Worm (Caenorhabditis elegans) whole organism, young adult: Measurements from ENCODE around the gene cah-3.

ENCODE experiments used
- B0261.1 ChIP-seq: sonication (generic microtip); optimal IDR thresholded peaks from 2 replicates; lab custom pipeline; 2016; ENCODE audit warnings: mild to moderate bottlenecking, missing genetic modification characterization, moderate library complexity, missing compliant biosample characterization
- B0336.3 ChIP-seq: fragments of 200-800 bp; sonication (Bioruptor generic); IDR thresholded peaks from 2 replicates; pipeline ENCODE4 v1.3.6; 2022; ENCODE audit warnings: missing genetic modification characterization, missing compliant biosample characterization
- D2030.7 ChIP-seq: fragments of 200-800 bp; sonication (Bioruptor generic); IDR thresholded peaks from 2 replicates; pipeline ENCODE4 v1.3.6; 2022; ENCODE audit warnings: missing genetic modification reagents, missing genetic modification characterization, missing compliant biosample characterization
- F37B4.10 ChIP-seq: fragments of 200-800 bp; sonication (Bioruptor generic); IDR thresholded peaks from 2 replicates; pipeline ENCODE4 v1.3.6; 2022; ENCODE audit warnings: missing genetic modification characterization, missing compliant biosample characterization
- F49E8.2 ChIP-seq: sonication (generic microtip); optimal IDR thresholded peaks from 3 replicates; lab custom pipeline; 2017; ENCODE audit warnings: missing genetic modification characterization, mild to moderate bottlenecking, missing compliant biosample characterization, antibody characterized with exemption, moderate library complexity; ENCODE audit not compliant: insufficient read depth
- F52B5.7 ChIP-seq: sonication (generic microtip); optimal IDR thresholded peaks from 2 replicates; lab custom pipeline; 2016; ENCODE audit warnings: mild to moderate bottlenecking, missing genetic modification characterization, missing compliant biosample characterization
- F57C9.4 ChIP-seq: sonication (generic microtip); optimal IDR thresholded peaks from 2 replicates; lab custom pipeline; 2017; ENCODE audit warnings: mild to moderate bottlenecking, missing genetic modification characterization, missing compliant biosample characterization
- K11D2.4 ChIP-seq: fragments of 200-800 bp; sonication (Bioruptor generic); IDR thresholded peaks from 2 replicates; pipeline ENCODE4 v1.3.6; 2022; ENCODE audit warnings: missing genetic modification reagents, missing genetic modification characterization, missing compliant biosample characterization
- K12H6.12 ChIP-seq: fragments of 200-800 bp; sonication (Bioruptor generic); optimal IDR thresholded peaks from 2 replicates; lab custom pipeline; 2018; ENCODE audit warnings: mild to moderate bottlenecking, missing genetic modification characterization, missing compliant biosample characterization
- T07F8.4 ChIP-seq: sonication (generic microtip); optimal IDR thresholded peaks from 2 replicates; lab custom pipeline; 2016; ENCODE audit warnings: mild to moderate bottlenecking, missing genetic modification characterization, moderate library complexity, missing compliant biosample characterization
- Y67H2A.10 ChIP-seq: fragments of 200-800 bp; sonication (Bioruptor generic); conservative IDR thresholded peaks from 2 replicates; pipeline ENCODE4 v1.3.6; 2022; ENCODE audit warnings: missing genetic modification reagents, missing genetic modification characterization, missing compliant biosample characterization
- Y79H2A.3 ChIP-seq: fragments of 200-800 bp; sonication (Bioruptor generic); conservative IDR thresholded peaks from 2 replicates; pipeline ENCODE4 v1.3.6; 2022; ENCODE audit warnings: missing genetic modification reagents, missing genetic modification characterization, missing compliant biosample characterization
- aptf-2 ChIP-seq: fragments of 200-800 bp; sonication (Bioruptor generic); conservative IDR thresholded peaks from 2 replicates; pipeline ENCODE4 v1.3.6; 2022; ENCODE audit warnings: missing genetic modification reagents, missing genetic modification characterization, missing compliant biosample characterization
- aptf-3 ChIP-seq: fragments of 200-800 bp; sonication (Bioruptor generic); IDR thresholded peaks from 2 replicates; pipeline ENCODE4 v1.3.6; 2022; ENCODE audit warnings: missing genetic modification characterization, missing compliant biosample characterization
- bed-2 ChIP-seq: fragments of 200-800 bp; sonication (Bioruptor generic); IDR thresholded peaks from 2 replicates; pipeline ENCODE4 v1.3.6; 2022; ENCODE audit warnings: missing genetic modification reagents, missing genetic modification characterization, missing compliant biosample characterization
- ccch-3 ChIP-seq: fragments of 200-800 bp; sonication (Bioruptor generic); optimal IDR thresholded peaks from 2 replicates; lab custom pipeline; 2018; ENCODE audit warnings: mild to moderate bottlenecking, missing genetic modification characterization, missing compliant biosample characterization
- cebp-1 ChIP-seq, 2 experiments: fragments of 200-800 bp in 1 of 2; sonication (Bioruptor generic) in 1 of 2; sonication (generic microtip) in 1 of 2; IDR thresholded peaks in 1 of 2; optimal IDR thresholded peaks in 1 of 2; 2 replicates each; pipeline versions ENCODE4 v1.3.6 to Lab custom; 2017 to 2022; ENCODE audit warnings: missing compliant biosample characterization in 2 of 2, missing genetic modification characterization in 2 of 2, mild to moderate bottlenecking in 1 of 2, missing genetic modification reagents in 1 of 2, moderate library complexity in 1 of 2
- ceh-40 ChIP-seq: fragments of 200-800 bp; sonication (Bioruptor generic); IDR thresholded peaks from 2 replicates; pipeline ENCODE4 v1.3.6; 2022; ENCODE audit warnings: missing genetic modification characterization, missing compliant biosample characterization
- ceh-79 ChIP-seq: sonication (generic microtip); optimal IDR thresholded peaks from 2 replicates; lab custom pipeline; 2017; ENCODE audit warnings: mild to moderate bottlenecking, missing genetic modification characterization, missing compliant biosample characterization
- dpff-1 ChIP-seq: sonication (generic microtip); optimal IDR thresholded peaks from 2 replicates; lab custom pipeline; 2017; ENCODE audit warnings: mild to moderate bottlenecking, missing genetic modification characterization, missing compliant biosample characterization
- dpl-1 ChIP-seq: fragments of 150-350 bp; optimal IDR thresholded peaks from 2 replicates; lab custom pipeline; 2014; ENCODE audit warnings: missing biosample characterization, missing genetic modification reagents, missing genetic modification characterization
- egl-44 ChIP-seq: fragments of 200-800 bp; sonication (Bioruptor generic); IDR thresholded peaks from 2 replicates; pipeline ENCODE4 v1.3.6; 2022; ENCODE audit warnings: missing genetic modification reagents, missing genetic modification characterization, missing compliant biosample characterization
- fkh-3 ChIP-seq: sonication (generic microtip); optimal IDR thresholded peaks from 2 replicates; lab custom pipeline; 2016; ENCODE audit warnings: mild to moderate bottlenecking, missing genetic modification characterization, missing compliant biosample characterization
- gei-17 ChIP-seq: fragments of 200-800 bp; sonication (Bioruptor generic); optimal IDR thresholded peaks from 2 replicates; lab custom pipeline; 2018; ENCODE audit warnings: mild to moderate bottlenecking, missing genetic modification characterization, missing compliant biosample characterization
- him-1 ChIP-seq: sonication (generic microtip); optimal IDR thresholded peaks from 2 replicates; lab custom pipeline; 2016; ENCODE audit warnings: missing genotype, missing genetic modification reagents, missing genetic modification characterization, missing compliant biosample characterization
- hlh-12 ChIP-seq: sonication (generic microtip); optimal IDR thresholded peaks from 2 replicates; lab custom pipeline; 2016; ENCODE audit warnings: missing genetic modification characterization, missing compliant biosample characterization
- hmg-1.2 ChIP-seq: fragments of 200-800 bp; sonication (Bioruptor generic); IDR thresholded peaks from 2 replicates; pipeline ENCODE4 v1.3.6; 2022; ENCODE audit warnings: missing genetic modification reagents, missing genetic modification characterization, missing compliant biosample characterization
- hrde-1 ChIP-seq: sonication (generic microtip); optimal IDR thresholded peaks from 2 replicates; lab custom pipeline; 2016; ENCODE audit warnings: missing genetic modification characterization, mild to moderate bottlenecking, missing compliant biosample characterization, moderate library complexity, missing genotype, missing genetic modification reagents, borderline replicate concordance
- hsf-1 ChIP-seq: fragments of 200-800 bp; sonication (Bioruptor generic); IDR thresholded peaks from 2 replicates; pipeline ENCODE4 v1.3.6; 2022; ENCODE audit warnings: missing genetic modification reagents, missing genetic modification characterization, missing compliant biosample characterization
- lin-26 ChIP-seq: fragments of 200-800 bp; sonication (Bioruptor generic); IDR thresholded peaks from 2 replicates; pipeline ENCODE4 v1.3.6; 2022; ENCODE audit warnings: missing genetic modification reagents, missing genetic modification characterization, missing compliant biosample characterization
- lsy-27 ChIP-seq: sonication (generic microtip); optimal IDR thresholded peaks from 2 replicates; lab custom pipeline; 2017; ENCODE audit warnings: missing genetic modification characterization, mild to moderate bottlenecking, missing compliant biosample characterization, antibody characterized with exemption, missing genotype, borderline replicate concordance; ENCODE audit not compliant: insufficient read depth
- madf-10 ChIP-seq: sonication (generic microtip); optimal IDR thresholded peaks from 2 replicates; lab custom pipeline; 2016; ENCODE audit warnings: mild to moderate bottlenecking, missing genetic modification characterization, missing compliant biosample characterization
- madf-3 ChIP-seq: fragments of 200-800 bp; sonication (Bioruptor generic); IDR thresholded peaks from 2 replicates; pipeline ENCODE4 v1.3.6; 2022; ENCODE audit warnings: missing genetic modification reagents, missing genetic modification characterization, missing compliant biosample characterization
- madf-6 ChIP-seq: fragments of 200-800 bp; sonication (Bioruptor generic); IDR thresholded peaks from 2 replicates; pipeline ENCODE4 v1.3.6; 2022; ENCODE audit warnings: missing genetic modification reagents, missing genetic modification characterization, missing compliant biosample characterization
- nhr-179 ChIP-seq: sonication (generic microtip); optimal IDR thresholded peaks from 2 replicates; lab custom pipeline; 2016; ENCODE audit warnings: mild to moderate bottlenecking, missing genetic modification characterization, missing compliant biosample characterization
- nhr-90 ChIP-seq: sonication (generic microtip); optimal IDR thresholded peaks from 2 replicates; lab custom pipeline; 2016; ENCODE audit warnings: missing genotype, mild to moderate bottlenecking, missing genetic modification characterization, missing compliant biosample characterization
- pbrm-1 ChIP-seq: fragments of 200-800 bp; sonication (Bioruptor generic); IDR thresholded peaks from 2 replicates; pipeline ENCODE4 v1.3.6; 2022; ENCODE audit warnings: missing genetic modification reagents, missing genetic modification characterization, missing compliant biosample characterization
- rec-8 ChIP-seq, 2 experiments: sonication (generic microtip); optimal IDR thresholded peaks; 2 replicates each; lab custom pipeline; 2016; ENCODE audit warnings: mild to moderate bottlenecking in 2 of 2, missing genetic modification characterization in 2 of 2, missing genetic modification reagents in 2 of 2, missing genotype in 2 of 2, missing biosample characterization in 1 of 2, missing compliant biosample characterization in 1 of 2, moderate library complexity in 1 of 2
- repo-1 ChIP-seq: sonication (generic microtip); optimal IDR thresholded peaks from 2 replicates; lab custom pipeline; 2017; ENCODE audit warnings: mild to moderate bottlenecking, missing genetic modification characterization, missing compliant biosample characterization
- rpc-1 ChIP-seq, 2 experiments: fragments of 150-350 bp in 1 of 2; sonication (generic microtip) in 1 of 2; optimal IDR thresholded peaks; 2 replicates each; lab custom pipeline; 2014 to 2018; ENCODE audit warnings: missing biosample characterization in 1 of 2, missing genetic modification characterization in 1 of 2, missing genetic modification reagents in 1 of 2, missing genotype in 1 of 2
- sdz-38 ChIP-seq: sonication (generic microtip); optimal IDR thresholded peaks from 2 replicates; lab custom pipeline; 2016; ENCODE audit warnings: missing genotype, missing genetic modification characterization, missing compliant biosample characterization
- snpc-1.1 ChIP-seq: sonication (generic microtip); optimal IDR thresholded peaks from 2 replicates; lab custom pipeline; 2017; ENCODE audit warnings: missing genetic modification characterization, mild to moderate bottlenecking, missing compliant biosample characterization, antibody characterized with exemption, moderate library complexity, missing genotype, missing genetic modification reagents; ENCODE audit not compliant: insufficient read depth
- snpc-3.4 ChIP-seq: sonication (generic microtip); optimal IDR thresholded peaks from 2 replicates; lab custom pipeline; 2017; ENCODE audit warnings: missing genetic modification characterization, mild to moderate bottlenecking, missing compliant biosample characterization, antibody characterized with exemption, moderate library complexity, missing genotype, missing genetic modification reagents
- tbp1 ChIP-seq: fragments of 200-800 bp; sonication (Bioruptor generic); optimal IDR thresholded peaks from 2 replicates; lab custom pipeline; 2018; ENCODE audit warnings: mild to moderate bottlenecking, missing genetic modification characterization, missing compliant biosample characterization
- unc-130 ChIP-seq: sonication (generic microtip); optimal IDR thresholded peaks from 2 replicates; lab custom pipeline; 2016; ENCODE audit warnings: missing genetic modification reagents, missing genetic modification characterization, missing compliant biosample characterization
- ztf-25 ChIP-seq: fragments of 200-800 bp; sonication (Bioruptor generic); IDR thresholded peaks from 2 replicates; pipeline ENCODE4 v1.3.6; 2022; ENCODE audit warnings: missing genetic modification reagents, missing genetic modification characterization, missing compliant biosample characterization
- ztf-3 ChIP-seq: fragments of 200-800 bp; sonication (Bioruptor generic); optimal IDR thresholded peaks from 2 replicates; lab custom pipeline; 2018; ENCODE audit warnings: mild to moderate bottlenecking, missing genetic modification characterization, missing compliant biosample characterization
- ztf-6 ChIP-seq: fragments of 200-800 bp; sonication (Bioruptor generic); IDR thresholded peaks from 2 replicates; pipeline ENCODE4 v1.3.6; 2022; ENCODE audit warnings: missing genetic modification reagents, missing genetic modification characterization, missing compliant biosample characterization

Gene cah-3

ce11 chrX:16445793-16446248 lies 41.5 kb upstream of the cah-3 start, which contains the start of gene twf-2 (continued):
- TF ChIP-seq F49E8.2 (no peak), Y67H2A.10 (GFP tag; lab: Robert Waterston, UW) (no peak), Y79H2A.3 (GFP tag; lab: Robert Waterston, UW) (no peak), tbp1 (GFP tag; lab: Kevin White, UChicago) (peak; percentile 48), ceh-79 (tag; lab: Kevin White, UChicago) (no peak), bed-2 (GFP tag; lab: Robert Waterston, UW) (no peak), pbrm-1 (GFP tag; lab: Robert Waterston, UW) (peak; percentile 68), F57C9.4 (tag; lab: Kevin White, UChicago) (no peak), repo-1 (tag; lab: Kevin White, UChicago) (no peak), ztf-25 (GFP tag; lab: Robert Waterston, UW) (no peak), dpff-1 (tag; lab: Kevin White, UChicago) (no peak), ztf-3 (GFP tag; lab: Kevin White, UChicago) (no peak), gei-17 (GFP tag; lab: Kevin White, UChicago) (peak; percentile 55), hlh-12 (tag; lab: Kevin White, UChicago) (no peak), nhr-179 (tag; lab: Kevin White, UChicago) (no peak), hsf-1 (GFP tag; lab: Robert Waterston, UW) (no peak), madf-6 (no peak), K11D2.4 (GFP tag; lab: Robert Waterston, UW) (no peak), hmg-1.2 (peak; percentile 75; the same call in 1 of the 2 replicates), ztf-6 (GFP tag; lab: Robert Waterston, UW) (no peak), F52B5.7 (tag; lab: Kevin White, UChicago) (no peak), madf-3 (no peak), T07F8.4 (tag; lab: Kevin White, UChicago) (no peak), aptf-3 (no peak), madf-10 (peak; percentile 48), D2030.7 (GFP tag; lab: Robert Waterston, UW) (no peak), snpc-1.1 (tag; lab: Kevin White, UChicago) (no peak), rpc-1 (optimal IDR thresholded peaks at IDR 0.05; lab: Kevin White, UChicago) (no peak), rpc-1 (tag; optimal IDR thresholded peaks at IDR 0.05; lab: Kevin White, UChicago) (no peak), hrde-1 (tag; lab: Kevin White, UChicago) (no peak), egl-44 (peak; percentile 57; the same call in 1 of the 2 replicates), cebp-1 (GFP tag; IDR thresholded peaks at IDR 0.05; lab: Robert Waterston, UW) (no peak), cebp-1 (tag; optimal IDR thresholded peaks at IDR 0.05; lab: Kevin White, UChicago) (peak; percentile 78), F37B4.10 (GFP tag; lab: Robert Waterston, UW) (no peak), rec-8 (tag; optimal IDR thresholded peaks at IDR 0.05; lab: Kevin White, UChicago) (no peak), nhr-90 (tag; lab: Kevin White, UChicago) (no peak), lsy-27 (tag; lab: Kevin White, UChicago) (no peak), snpc-3.4 (no peak), B0336.3 (peak; percentile 79), sdz-38 (tag; lab: Kevin White, UChicago) (no peak), fkh-3 (no peak), him-1 (tag; lab: Kevin White, UChicago) (no peak), K12H6.12 (tag; lab: Kevin White, UChicago) (peak; percentile 76), dpl-1 (GFP tag; lab: Kevin White, UChicago) (no peak), aptf-2 (GFP tag; lab: Robert Waterston, UW) (no peak), ceh-40 (GFP tag; lab: Robert Waterston, UW) (no peak), lin-26 (GFP tag; lab: Robert Waterston, UW) (no peak), unc-130 (GFP tag; lab: Kevin White, UChicago) (no peak), ccch-3 (GFP tag; lab: Kevin White, UChicago) (no peak), B0261.1 (tag; lab: Kevin White, UChicago) (peak; percentile 9)
